Worm (Caenorhabditis elegans): ENCODE results near the gene clk-1.

DNA sequence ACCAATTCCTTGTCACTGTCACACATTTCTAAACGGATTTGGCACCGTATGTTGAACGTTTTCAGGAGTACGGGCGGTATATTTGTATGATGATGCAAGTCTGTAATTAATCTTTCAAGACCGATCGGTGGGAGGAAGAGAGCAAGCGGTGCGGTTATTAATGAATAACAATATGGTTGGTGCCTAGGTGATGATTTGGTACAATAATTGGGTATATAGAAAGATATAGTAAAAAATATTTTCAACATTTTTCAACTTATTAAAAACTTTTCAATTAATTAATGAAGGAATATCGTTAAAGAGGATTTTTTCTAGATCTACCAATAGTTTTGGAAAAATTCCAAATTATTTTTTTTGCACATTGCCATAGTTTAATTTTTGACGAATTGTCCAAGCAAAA lies 33.2 kb upstream of the clk-1 start, which contains the start of gene cnd-1:
- TF ChIP-seq pqm-1 (tag; optimal IDR thresholded peaks at IDR 0.05) (no peak), skn-1 (tag; optimal IDR thresholded peaks at IDR 0.05) (no peak), unc-62 (GFP tag; optimal IDR thresholded peaks at IDR 0.05) (no peak), irx-1 (tag; optimal IDR thresholded peaks at IDR 0.05) (no peak), nhr-28 (tag; optimal IDR thresholded peaks at IDR 0.05) (no peak), lin-14 (GFP tag; optimal IDR thresholded peaks at IDR 0.05) (no peak), ceh-82 (tag; optimal IDR thresholded peaks at IDR 0.05) (no peak), unc-98 (GFP tag; IDR thresholded peaks at IDR 0.05) (no peak), hlh-17 (GFP tag; optimal IDR thresholded peaks at IDR 0.05; ENCODE audit: borderline replicate concordance) (no peak), lin-15B (tag; optimal IDR thresholded peaks at IDR 0.05) (no peak), sup-37 (GFP tag; optimal IDR thresholded peaks at IDR 0.05) (no peak), sptf-1 (tag; optimal IDR thresholded peaks at IDR 0.05) (no peak)

Measured in whole organism, L1 larva.